Worm (Caenorhabditis elegans) whole organism, midembryonic: ENCODE results near the gene duo-1.

Experiments used
- T22C8.4 ChIP-seq: fragments of 200-800 bp; sonication (Bioruptor generic); IDR thresholded peaks from 2 replicates; pipeline ENCODE4 v1.3.6; 2022; ENCODE audit warnings: missing genetic modification characterization, missing compliant biosample characterization
- cog-1 ChIP-seq: sonication (generic microtip); optimal IDR thresholded peaks from 2 replicates; lab custom pipeline; 2016; ENCODE audit warnings: missing genetic modification characterization, missing compliant biosample characterization
- flt-1 ChIP-seq: fragments of 200-800 bp; sonication (Bioruptor generic); IDR thresholded peaks from 2 replicates; pipeline ENCODE4 v1.3.6; 2022; ENCODE audit warnings: missing genetic modification characterization, missing compliant biosample characterization
- klf-2 ChIP-seq: fragments of 200-800 bp; sonication (Bioruptor generic); conservative IDR thresholded peaks from 2 replicates; pipeline ENCODE4 v1.3.6; 2022; ENCODE audit warnings: missing genetic modification reagents, missing genetic modification characterization, missing compliant biosample characterization
- med-1 ChIP-seq: sonication (generic microtip); optimal IDR thresholded peaks from 2 replicates; lab custom pipeline; 2017; ENCODE audit warnings: missing genetic modification characterization, mild to moderate bottlenecking, missing compliant biosample characterization, antibody characterized with exemption, missing genetic modification reagents; ENCODE audit not compliant: insufficient read depth
- ref-1 ChIP-seq: fragments of 200-800 bp; sonication (Bioruptor generic); conservative IDR thresholded peaks from 2 replicates; pipeline ENCODE4 v1.3.6; 2022; ENCODE audit warnings: missing genetic modification reagents, missing genetic modification characterization, missing compliant biosample characterization
- tab-1 ChIP-seq: fragments of 200-800 bp; sonication (Bioruptor generic); IDR thresholded peaks from 2 replicates; pipeline ENCODE4 v1.3.6; 2022; ENCODE audit warnings: missing genetic modification characterization, missing compliant biosample characterization
- ztf-23 ChIP-seq: fragments of 200-800 bp; sonication (Bioruptor generic); IDR thresholded peaks from 2 replicates; pipeline ENCODE4 v1.3.6; 2022; ENCODE audit warnings: missing genetic modification reagents, missing genetic modification characterization, missing compliant biosample characterization

DNA sequence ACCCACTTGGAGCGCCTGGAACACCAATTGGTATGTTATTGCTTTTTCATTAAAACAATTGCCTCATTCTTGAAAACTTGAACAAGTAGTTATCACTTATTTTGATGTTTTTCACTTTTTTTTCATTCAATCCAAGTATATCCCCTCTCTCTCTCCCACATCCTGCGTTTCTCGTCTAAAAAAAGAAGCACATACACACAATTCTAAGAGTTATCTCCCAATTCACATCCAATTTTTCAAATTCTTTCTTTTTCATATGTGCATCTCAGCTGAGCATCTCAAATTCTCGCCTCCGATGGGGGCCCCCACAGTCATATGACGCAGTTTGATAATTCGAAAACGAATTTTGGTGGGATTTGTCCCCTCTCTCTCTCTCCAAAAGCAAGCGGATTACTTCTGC, 17.8 kb upstream of the duo-1 start:
- TF ChIP-seq T22C8.4 (GFP tag; lab: Robert Waterston, UW) (no peak), klf-2 (GFP tag; lab: Robert Waterston, UW) (no peak), ref-1 (no peak), ztf-23 (GFP tag; lab: Robert Waterston, UW) (no peak), flt-1 (GFP tag; lab: Robert Waterston, UW) (no peak), med-1 (GFP tag; lab: Kevin White, UChicago) (no peak), tab-1 (GFP tag; lab: Robert Waterston, UW) (no peak), cog-1 (tag; lab: Kevin White, UChicago) (no peak)
